Worm (Caenorhabditis elegans): ENCODE data around the gene swsn-6.

- TF ChIP-seq nhr-76 (tag; optimal IDR thresholded peaks at IDR 0.05) (no peak), ama-1 (optimal IDR thresholded peaks at IDR 0.05) (no peak), egl-27 (tag; optimal IDR thresholded peaks at IDR 0.05) (no peak), nhr-237 (tag; optimal IDR thresholded peaks at IDR 0.05) (no peak), jun-1 (tag; optimal IDR thresholded peaks at IDR 0.05) (no peak), zag-1 (tag; optimal IDR thresholded peaks at IDR 0.05) (no peak), unc-86 (tag; optimal IDR thresholded peaks at IDR 0.05) (no peak), C04F5.9 (tag; optimal IDR thresholded peaks at IDR 0.05) (no peak), nhr-77 (tag; optimal IDR thresholded peaks at IDR 0.05) (no peak), ceh-82 (tag; optimal IDR thresholded peaks at IDR 0.05) (no peak)
Observed at ce11 chrIV:5405345-5405744, 10.5 kb downstream of the swsn-6 start, which contains the start of gene ZK616.61.
